Worm (Caenorhabditis elegans) whole organism, L1 larva: ENCODE results near the gene ZK686.2.

Experiments
- C04F5.9 ChIP-seq: sonication (generic microtip); optimal IDR thresholded peaks from 2 replicates; lab custom pipeline; 2016; ENCODE audit warnings: missing genetic modification characterization, missing compliant biosample characterization
- C16A3.4 ChIP-seq: fragments of 150-350 bp; optimal IDR thresholded peaks from 2 replicates; lab custom pipeline; 2014; ENCODE audit warnings: missing biosample characterization, missing genetic modification characterization
- C34B4.2 ChIP-seq: sonication (generic microtip); optimal IDR thresholded peaks from 2 replicates; lab custom pipeline; 2017; ENCODE audit warnings: mild to moderate bottlenecking, missing genetic modification characterization, missing compliant biosample characterization
- F16B12.6 ChIP-seq: fragments of 150-350 bp; optimal IDR thresholded peaks from 2 replicates; lab custom pipeline; 2014; ENCODE audit warnings: missing biosample characterization, missing genetic modification characterization
- Y116A8C.19 ChIP-seq: sonication (generic microtip); optimal IDR thresholded peaks from 2 replicates; lab custom pipeline; 2016; ENCODE audit warnings: missing compliant biosample characterization, missing genetic modification characterization, borderline replicate concordance
- ama-1 ChIP-seq: fragments of 150-350 bp; optimal IDR thresholded peaks from 2 replicates; lab custom pipeline; 2014
- blmp-1 ChIP-seq: fragments of 150-350 bp; optimal IDR thresholded peaks from 2 replicates; lab custom pipeline; 2014; ENCODE audit warnings: missing biosample characterization, missing genetic modification characterization
- ceh-8 ChIP-seq: fragments of 200-800 bp; sonication (Bioruptor generic); optimal IDR thresholded peaks from 2 replicates; lab custom pipeline; 2018; ENCODE audit warnings: mild to moderate bottlenecking, missing genetic modification characterization, moderate library complexity, missing compliant biosample characterization
- dpl-1 ChIP-seq, 3 experiments: fragments of 150-350 bp in 2 of 3; sonication (generic microtip) in 1 of 3; optimal IDR thresholded peaks; 2 replicates each; lab custom pipeline; 2014 to 2017; ENCODE audit warnings: missing biosample characterization in 3 of 3, missing genetic modification characterization in 3 of 3, missing genetic modification reagents in 3 of 3
- efl-1 ChIP-seq, 4 experiments: fragments of 150-350 bp; optimal IDR thresholded peaks in 3 of 4; peaks in 1 of 4; 1 replicate in 1 of 4; 2 replicates in 3 of 4; lab custom pipeline; 2014; ENCODE audit warnings: missing biosample characterization in 2 of 4, missing genetic modification characterization in 2 of 4, missing genetic modification reagents in 2 of 4
- efl-3 ChIP-seq: fragments of 200-800 bp; sonication (Bioruptor generic); optimal IDR thresholded peaks from 2 replicates; lab custom pipeline; 2018; ENCODE audit warnings: mild to moderate bottlenecking, missing genetic modification characterization, missing compliant biosample characterization
- elt-2 ChIP-seq: sonication (generic microtip); optimal IDR thresholded peaks from 2 replicates; lab custom pipeline; 2016; ENCODE audit warnings: missing genetic modification characterization, mild to moderate bottlenecking, inconsistent platforms, missing compliant biosample characterization, missing genetic modification reagents
- ets-5 ChIP-seq: fragments of 200-800 bp; sonication (Bioruptor generic); IDR thresholded peaks from 2 replicates; pipeline ENCODE4 v1.3.6; 2022; ENCODE audit warnings: missing genetic modification characterization, missing compliant biosample characterization
- fkh-8 ChIP-seq: sonication (generic microtip); optimal IDR thresholded peaks from 2 replicates; lab custom pipeline; 2016; ENCODE audit warnings: mild to moderate bottlenecking, missing genetic modification characterization, missing compliant biosample characterization
- fos-1 ChIP-seq: fragments of 150-350 bp; optimal IDR thresholded peaks from 2 replicates; lab custom pipeline; 2014; ENCODE audit warnings: missing biosample characterization, missing genetic modification characterization
- grh-1 ChIP-seq: fragments of 200-800 bp; sonication (Bioruptor generic); IDR thresholded peaks from 2 replicates; pipeline ENCODE4 v1.3.6; 2022; ENCODE audit warnings: missing genetic modification reagents, missing genetic modification characterization, missing compliant biosample characterization
- hlh-4 ChIP-seq: sonication (generic microtip); optimal IDR thresholded peaks from 2 replicates; lab custom pipeline; 2016; ENCODE audit warnings: mild to moderate bottlenecking, missing genetic modification characterization, missing compliant biosample characterization
- irx-1 ChIP-seq: sonication (generic microtip); optimal IDR thresholded peaks from 2 replicates; lab custom pipeline; 2016; ENCODE audit warnings: missing genetic modification characterization, missing compliant biosample characterization
- isw-1 ChIP-seq: fragments of 200-800 bp; sonication (Bioruptor generic); IDR thresholded peaks from 2 replicates; pipeline ENCODE4 v1.3.6; 2022; ENCODE audit warnings: missing genetic modification characterization, missing compliant biosample characterization
- jun-1 ChIP-seq: fragments of 150-350 bp; optimal IDR thresholded peaks from 2 replicates; lab custom pipeline; 2014; ENCODE audit warnings: missing biosample characterization, missing genetic modification reagents, missing genetic modification characterization
- lin-14 ChIP-seq: fragments of 200-800 bp; sonication (Bioruptor generic); optimal IDR thresholded peaks from 2 replicates; lab custom pipeline; 2018; ENCODE audit warnings: mild to moderate bottlenecking, missing genetic modification characterization, moderate library complexity, missing compliant biosample characterization
- lin-15B ChIP-seq: fragments of 150-350 bp; sonication (generic microtip); optimal IDR thresholded peaks from 3 replicates; lab custom pipeline; 2014; ENCODE audit warnings: missing biosample characterization, missing genetic modification characterization
- lin-35 ChIP-seq, 2 experiments: fragments of 150-350 bp; optimal IDR thresholded peaks; 2 replicates each; lab custom pipeline; 2014; ENCODE audit warnings: missing biosample characterization in 2 of 2, missing genetic modification characterization in 2 of 2, missing genetic modification reagents in 2 of 2
- lir-3 ChIP-seq: sonication (generic microtip); optimal IDR thresholded peaks from 2 replicates; lab custom pipeline; 2016; ENCODE audit warnings: mild to moderate bottlenecking, missing genetic modification characterization, moderate library complexity, missing compliant biosample characterization; ENCODE audit not compliant: poor library complexity
- mdl-1 ChIP-seq, 2 experiments: fragments of 150-350 bp; optimal IDR thresholded peaks; 2 replicates each; lab custom pipeline; 2014 to 2017; ENCODE audit warnings: missing biosample characterization in 2 of 2, missing genetic modification characterization in 2 of 2, inconsistent platforms in 1 of 2
- mef-2 ChIP-seq: fragments of 150-350 bp; optimal IDR thresholded peaks from 2 replicates; lab custom pipeline; 2014; ENCODE audit warnings: missing biosample characterization, missing genetic modification characterization
- nhr-19 ChIP-seq: fragments of 200-800 bp; sonication (Bioruptor generic); conservative IDR thresholded peaks from 2 replicates; pipeline ENCODE4 v1.3.6; 2022; ENCODE audit warnings: missing genetic modification characterization, missing compliant biosample characterization
- nhr-20 ChIP-seq: sonication (generic microtip); optimal IDR thresholded peaks from 2 replicates; lab custom pipeline; 2016; ENCODE audit warnings: mild to moderate bottlenecking, missing genetic modification characterization, missing compliant biosample characterization
- nhr-237 ChIP-seq: fragments of 150-350 bp; optimal IDR thresholded peaks from 2 replicates; lab custom pipeline; 2014; ENCODE audit warnings: missing biosample characterization, missing genetic modification characterization
- nhr-85 ChIP-seq: sonication (generic microtip); peaks from one replicate; lab custom pipeline; 2016; ENCODE audit warnings: missing genetic modification characterization, inconsistent platforms, missing compliant biosample characterization
- skn-1 ChIP-seq: fragments of 150-350 bp; optimal IDR thresholded peaks from 2 replicates; lab custom pipeline; 2014; ENCODE audit warnings: missing biosample characterization, missing genetic modification characterization
- snu-23 ChIP-seq: sonication (generic microtip); optimal IDR thresholded peaks from 2 replicates; lab custom pipeline; 2016; ENCODE audit warnings: missing genetic modification characterization, missing compliant biosample characterization
- sox-4 ChIP-seq: sonication (generic microtip); optimal IDR thresholded peaks from 2 replicates; lab custom pipeline; 2016; ENCODE audit warnings: missing genetic modification characterization, missing compliant biosample characterization
- sup-37 ChIP-seq: fragments of 200-800 bp; sonication (Bioruptor generic); optimal IDR thresholded peaks from 2 replicates; lab custom pipeline; 2018; ENCODE audit warnings: mild to moderate bottlenecking, missing genetic modification characterization, missing compliant biosample characterization
- tbx-2 ChIP-seq: sonication (generic microtip); optimal IDR thresholded peaks from 2 replicates; lab custom pipeline; 2016; ENCODE audit warnings: missing genetic modification characterization, missing compliant biosample characterization
- unc-130 ChIP-seq: fragments of 150-350 bp; optimal IDR thresholded peaks from 2 replicates; lab custom pipeline; 2017; ENCODE audit warnings: missing biosample characterization, missing genetic modification characterization, inconsistent platforms
- unc-62 ChIP-seq: fragments of 150-350 bp; optimal IDR thresholded peaks from 2 replicates; lab custom pipeline; 2014; ENCODE audit warnings: missing biosample characterization, missing genetic modification reagents, missing genetic modification characterization
- unc-86 ChIP-seq: sonication (generic microtip); optimal IDR thresholded peaks from 2 replicates; lab custom pipeline; 2016; ENCODE audit warnings: missing genetic modification characterization, missing compliant biosample characterization
- unc-98 ChIP-seq: fragments of 200-800 bp; sonication (Bioruptor generic); IDR thresholded peaks from 2 replicates; pipeline ENCODE4 v1.3.6; 2022; ENCODE audit warnings: missing genetic modification characterization, missing compliant biosample characterization
- xbp-1 ChIP-seq: sonication (generic microtip); optimal IDR thresholded peaks from 2 replicates; lab custom pipeline; 2016; ENCODE audit warnings: missing genetic modification characterization, missing compliant biosample characterization
- ztf-4 ChIP-seq: fragments of 150-350 bp; optimal IDR thresholded peaks from 2 replicates; lab custom pipeline; 2014; ENCODE audit warnings: missing biosample characterization, missing genetic modification characterization

The ZK686.2 gene

DNA sequence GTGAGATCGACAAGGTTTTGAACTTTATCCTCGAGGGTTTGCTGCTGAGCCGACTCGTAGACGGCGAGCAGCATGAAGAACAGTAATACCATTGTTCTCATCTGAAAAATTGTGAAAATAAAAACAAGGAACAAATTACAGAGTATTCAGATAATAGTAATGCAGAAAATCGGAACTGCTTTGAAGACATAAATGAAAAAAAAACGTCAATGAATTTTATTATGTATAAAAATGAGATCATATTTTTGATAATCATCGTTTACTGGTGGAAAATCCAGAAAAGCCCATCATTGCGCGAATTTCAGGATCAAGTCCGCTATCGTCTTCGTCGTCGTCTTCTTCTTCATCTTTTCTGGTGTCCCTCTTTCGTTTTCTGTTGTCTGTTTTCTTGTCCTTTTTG lies 3.1 kb upstream of the ZK686.2 start, which contains the start of gene ZK686.3:
TSS of gene ZK686.3 (minus strand) at position 101 of the 400 bp plus-strand sequence.
- TF ChIP-seq fkh-8 (tag; lab: Kevin White, UChicago) (no peak), C16A3.4 (tag; lab: Kevin White, UChicago) (no peak), hlh-4 (no peak), ama-1 (lab: Kevin White, UChicago) (no peak), blmp-1 (tag; lab: Kevin White, UChicago) (no peak), sox-4 (tag; lab: Kevin White, UChicago) (no peak)

DNA sequence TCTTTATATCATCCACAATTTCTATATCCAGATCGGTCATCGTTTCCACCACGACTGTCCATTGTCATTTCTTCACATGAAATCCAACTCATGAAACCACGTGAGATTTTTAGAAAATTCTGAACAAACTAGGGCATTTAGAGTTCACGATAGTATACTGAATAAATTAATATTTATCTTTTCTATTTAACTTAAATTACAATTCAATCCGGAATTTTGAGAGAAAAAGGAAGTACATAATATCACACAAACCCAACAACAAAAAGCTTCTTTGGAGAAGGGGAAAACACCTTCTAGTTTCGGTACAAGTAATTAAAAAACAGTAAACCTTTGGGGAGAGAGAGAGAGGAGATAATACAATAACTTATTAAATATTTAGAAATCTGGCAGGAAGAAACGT lies 1.6 kb upstream of the ZK686.2 start, which contains the start of gene ZK686.5:
TSS of gene ZK686.5 (minus strand) at position 101 of the 400 bp plus-strand sequence.
- TF ChIP-seq lin-14 (no peak), snu-23 (GFP tag; lab: Kevin White, UChicago) (no peak), tbx-2 (no peak), ama-1 (lab: Kevin White, UChicago) (no peak), ets-5 (no peak), lin-35 (GFP tag; optimal IDR thresholded peaks at IDR 0.05; lab: Kevin White, UChicago) (no peak), jun-1 (no peak), ztf-4 (no peak), efl-3 (GFP tag; lab: Kevin White, UChicago) (no peak), mdl-1 (tag; optimal IDR thresholded peaks at IDR 0.05; lab: Kevin White, UChicago) (no peak), C04F5.9 (tag; lab: Kevin White, UChicago) (no peak), dpl-1 (GFP tag; optimal IDR thresholded peaks at IDR 0.05; lab: Kevin White, UChicago) (no peak)

DNA sequence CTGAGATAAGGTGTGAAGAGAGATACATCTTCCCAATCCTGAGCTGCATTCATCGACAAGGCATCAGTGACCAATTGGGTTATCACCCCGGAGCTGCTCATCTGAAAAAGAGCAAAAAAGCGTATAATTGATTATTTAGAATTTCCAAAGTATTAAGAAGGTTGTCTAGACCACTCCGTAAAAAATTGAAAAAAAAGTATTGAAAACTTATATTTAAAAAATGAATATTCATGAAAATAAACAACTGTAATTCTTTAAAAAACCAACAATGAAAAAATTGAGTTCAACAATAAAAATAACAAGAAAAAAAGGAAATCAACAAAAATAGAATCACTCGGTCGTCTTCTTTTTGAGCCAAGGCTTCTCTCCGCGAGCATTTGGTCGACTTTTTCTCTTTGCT lies 2.3 kb downstream of the ZK686.2 start, which contains the start of gene mtx-2:
TSS of gene mtx-2 (minus strand) at position 101 of the 400 bp plus-strand sequence.
- TF ChIP-seq C34B4.2 (tag; lab: Kevin White, UChicago) (no peak), unc-130 (no peak), nhr-85 (tag; lab: Kevin White, UChicago) (no peak), grh-1 (GFP tag; lab: Robert Waterston, UW) (no peak), unc-62 (no peak)

DNA sequence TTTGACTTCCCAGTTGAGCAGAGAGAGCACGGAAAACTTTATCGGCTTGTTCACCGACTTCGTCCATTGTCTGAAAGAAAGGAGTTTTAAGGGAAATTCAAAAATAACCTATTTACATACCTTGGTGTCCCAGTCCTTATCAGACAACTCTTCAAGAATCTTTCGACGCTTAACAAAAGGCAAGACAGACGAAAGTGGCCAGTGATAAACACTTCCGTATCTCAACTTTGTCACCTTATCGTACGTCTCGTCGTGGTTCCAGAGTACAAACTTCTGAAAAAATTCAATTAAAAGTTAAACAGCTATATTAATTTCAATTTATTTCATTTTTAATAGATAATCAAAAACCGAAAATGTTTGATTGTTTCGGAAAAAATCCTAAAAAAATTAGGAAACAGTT lies 3.6 kb downstream of the ZK686.2 start:
- no peak for TF ChIP-seq isw-1
- no peak for TF ChIP-seq F16B12.6
- TF ChIP-seq fos-1 = no peak
- TF ChIP-seq elt-2 (tag; lab: Kevin White, UChicago) = peak; percentile 87
- no peak for TF ChIP-seq nhr-19
- no peak for TF ChIP-seq ceh-8
- TF ChIP-seq fkh-8 (tag; lab: Kevin White, UChicago) = no peak

DNA sequence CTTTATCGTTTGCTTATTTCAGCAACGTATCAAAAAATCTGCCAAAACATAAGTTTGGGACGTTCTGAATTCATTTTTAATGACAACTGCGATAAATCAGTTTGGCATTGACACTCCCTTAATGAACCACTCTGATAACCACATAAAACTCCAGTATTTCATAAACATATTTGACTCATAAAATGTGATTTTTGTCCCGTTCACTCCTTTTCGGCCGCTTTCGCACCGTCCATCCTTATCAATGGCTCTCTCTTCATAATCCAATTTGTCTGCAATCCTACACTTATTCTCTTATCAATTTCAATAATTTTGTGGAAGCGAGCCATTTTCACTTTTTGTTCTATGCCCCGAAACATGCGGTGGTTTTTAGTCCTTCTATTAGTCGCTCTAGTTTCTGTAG lies 7.3 kb downstream of the ZK686.2 start, which contains the start of gene pcp-1:
TSS of gene pcp-1 (plus strand) at position 342 of the 400 bp plus-strand sequence.
- TF ChIP-seq nhr-20 (peak; percentile 9), lin-14 (peak; percentile 42), lin-15B (tag; lab: Kevin White, UChicago) (no peak), mdl-1 (tag; optimal IDR thresholded peaks at IDR 0.05; lab: Kevin White, UChicago) (no peak), efl-1 (optimal IDR thresholded peaks at IDR 0.05; lab: Kevin White, UChicago) (no peak), efl-1 (GFP tag; optimal IDR thresholded peaks at IDR 0.05 in 1 of 2; lab: Kevin White, UChicago) (no peak), irx-1 (tag; lab: Kevin White, UChicago) (no peak), skn-1 (tag; lab: Kevin White, UChicago) (no peak), xbp-1 (tag; lab: Kevin White, UChicago) (no peak), lir-3 (no peak), sup-37 (GFP tag; lab: Kevin White, UChicago) (no peak), nhr-237 (no peak), elt-2 (tag; lab: Kevin White, UChicago) (peak; percentile 97), ztf-4 (no peak), lin-35 (GFP tag; optimal IDR thresholded peaks at IDR 0.05; lab: Kevin White, UChicago) (peak in 1 of 2 experiments; percentile 42), nhr-85 (tag; lab: Kevin White, UChicago) (no peak), mef-2 (tag; lab: Kevin White, UChicago) (no peak), unc-130 (no peak), unc-86 (tag; lab: Kevin White, UChicago) (no peak), Y116A8C.19 (tag; lab: Kevin White, UChicago) (no peak), efl-3 (GFP tag; lab: Kevin White, UChicago) (no peak), unc-98 (GFP tag; lab: Robert Waterston, UW) (no peak), fkh-8 (tag; lab: Kevin White, UChicago) (no peak)
